Fruit fly (Drosophila melanogaster) whole organism, embryonic: ENCODE measurements around the gene msl-3.

Experiments
- Awh ChIP-seq: fragments of 200-800 bp; sonication (Bioruptor generic); IDR thresholded peaks from 2 replicates; pipeline ENCODE4, ENCODE4 v1.3.6; 2022; ENCODE audit warnings: missing biosample characterization, missing genetic modification characterization
- B-H2 ChIP-seq: fragments of 200-800 bp; sonication (Bioruptor generic); optimal IDR thresholded peaks from 2 replicates; lab custom pipeline; 2018; ENCODE audit warnings: missing biosample characterization, mild to moderate bottlenecking, missing genetic modification characterization
- Bteb2 ChIP-seq: fragments of 200-800 bp; sonication (Bioruptor generic); optimal IDR thresholded peaks from 2 replicates; lab custom pipeline; 2016; ENCODE audit warnings: missing biosample characterization, missing genetic modification characterization
- CG10209 ChIP-seq: fragments of 200-800 bp; sonication (Bioruptor generic); optimal IDR thresholded peaks from 3 replicates; lab custom pipeline; 2017; ENCODE audit warnings: missing biosample characterization, mild to moderate bottlenecking, missing genetic modification characterization, missing genetic modification reagents
- CG10959 ChIP-seq: fragments of 200-800 bp; sonication (Bioruptor generic); IDR thresholded peaks from 2 replicates; pipeline ENCODE4 v1.3.6; 2022; ENCODE audit warnings: missing biosample characterization, missing genetic modification characterization
- CG11560 ChIP-seq: fragments of 200-800 bp; sonication (Bioruptor generic); IDR thresholded peaks from 3 replicates; pipeline ENCODE4 v1.3.6; 2022; ENCODE audit warnings: missing biosample characterization, missing genetic modification characterization
- CG14667 ChIP-seq: fragments of 200-800 bp; sonication (Bioruptor generic); IDR thresholded peaks from 2 replicates; pipeline ENCODE4 v1.3.6; 2022; ENCODE audit warnings: missing biosample characterization, missing genetic modification characterization
- CG1529 ChIP-seq: fragments of 200-800 bp; sonication (Bioruptor generic); optimal IDR thresholded peaks from 3 replicates; lab custom pipeline; 2018; ENCODE audit warnings: missing biosample characterization, missing genetic modification characterization
- CG15514 ChIP-seq: fragments of 200-800 bp; sonication (Bioruptor generic); optimal IDR thresholded peaks from 3 replicates; lab custom pipeline; 2017; ENCODE audit warnings: missing biosample characterization, missing genetic modification characterization, mild to moderate bottlenecking, moderate library complexity, missing genetic modification reagents
- CG1602 ChIP-seq: fragments of 200-800 bp; sonication (Bioruptor generic); optimal IDR thresholded peaks from 3 replicates; lab custom pipeline; 2016; ENCODE audit warnings: missing biosample characterization, missing genetic modification characterization
- CG17328 ChIP-seq: fragments of 200-800 bp; sonication (Bioruptor generic); IDR thresholded peaks from 2 replicates; pipeline ENCODE4 v1.3.6; 2022; ENCODE audit warnings: missing biosample characterization, missing genetic modification characterization
- CG17912 ChIP-seq: fragments of 200-800 bp; sonication (Bioruptor generic); optimal IDR thresholded peaks from 2 replicates; lab custom pipeline; 2018; ENCODE audit warnings: missing biosample characterization, mild to moderate bottlenecking, missing genetic modification characterization
- CG18619 ChIP-seq: fragments of 200-800 bp; sonication (Bioruptor generic); optimal IDR thresholded peaks from 3 replicates; lab custom pipeline; 2017; ENCODE audit warnings: missing biosample characterization, mild to moderate bottlenecking, missing genetic modification characterization
- CG18764 ChIP-seq: fragments of 200-800 bp; sonication (Bioruptor generic); optimal IDR thresholded peaks from 3 replicates; lab custom pipeline; 2016; ENCODE audit warnings: missing biosample characterization, missing genetic modification characterization
- CG2116 ChIP-seq: fragments of 200-800 bp; sonication (Bioruptor generic); optimal IDR thresholded peaks from 3 replicates; lab custom pipeline; 2018; ENCODE audit warnings: missing biosample characterization, mild to moderate bottlenecking, missing genetic modification characterization
- CG2202 ChIP-seq: fragments of 200-800 bp; sonication (Bioruptor generic); optimal IDR thresholded peaks from 2 replicates; lab custom pipeline; 2018; ENCODE audit warnings: missing biosample characterization, mild to moderate bottlenecking, missing genetic modification characterization
- CG2678 ChIP-seq: fragments of 200-800 bp; sonication (Bioruptor generic); optimal IDR thresholded peaks from 3 replicates; lab custom pipeline; 2019; ENCODE audit warnings: missing biosample characterization, mild to moderate bottlenecking, missing genetic modification characterization, moderate library complexity
- CG31224 ChIP-seq: fragments of 200-800 bp; sonication (Bioruptor generic); IDR thresholded peaks from 2 replicates; pipeline ENCODE4 v1.3.6; 2022; ENCODE audit warnings: missing biosample characterization, missing genetic modification characterization
- CG3281 ChIP-seq: fragments of 200-800 bp; sonication (Bioruptor generic); optimal IDR thresholded peaks from 3 replicates; lab custom pipeline; 2017; ENCODE audit warnings: missing biosample characterization, mild to moderate bottlenecking, missing genetic modification characterization
- CG3995 ChIP-seq: fragments of 200-800 bp; sonication (Bioruptor generic); optimal IDR thresholded peaks from 3 replicates; lab custom pipeline; 2016; ENCODE audit warnings: missing biosample characterization, missing genetic modification characterization
- CG4424 ChIP-seq: fragments of 200-800 bp; sonication (Bioruptor generic); optimal IDR thresholded peaks from 3 replicates; lab custom pipeline; 2016; ENCODE audit warnings: missing biosample characterization, missing genetic modification characterization
- CG4854 ChIP-seq: fragments of 200-800 bp; sonication (Bioruptor generic); optimal IDR thresholded peaks from 2 replicates; lab custom pipeline; 2016; ENCODE audit warnings: missing biosample characterization, missing genetic modification characterization, inconsistent platforms
- CG5245 ChIP-seq: fragments of 200-800 bp; sonication (Bioruptor generic); optimal IDR thresholded peaks from 3 replicates; lab custom pipeline; 2016; ENCODE audit warnings: missing biosample characterization, missing genetic modification characterization
- CG7556 ChIP-seq: fragments of 200-800 bp; sonication (Bioruptor generic); optimal IDR thresholded peaks from 2 replicates; lab custom pipeline; 2017; ENCODE audit warnings: missing biosample characterization, mild to moderate bottlenecking, missing genetic modification characterization
- CG7839 ChIP-seq: fragments of 200-800 bp; sonication (Bioruptor generic); optimal IDR thresholded peaks from 3 replicates; lab custom pipeline; 2018; ENCODE audit warnings: missing biosample characterization, mild to moderate bottlenecking, missing genetic modification characterization, moderate library complexity
- CHES-1-like ChIP-seq: fragments of 200-800 bp; sonication (Bioruptor generic); optimal IDR thresholded peaks from 2 replicates; lab custom pipeline; 2016; ENCODE audit warnings: missing biosample characterization, missing genetic modification characterization
- Dbx ChIP-seq: fragments of 200-800 bp; sonication (Bioruptor generic); IDR thresholded peaks from 3 replicates; pipeline ENCODE4 v1.3.6; 2022; ENCODE audit warnings: missing biosample characterization, missing genetic modification characterization
- Dip3 ChIP-seq: fragments of 200-800 bp; sonication (Bioruptor generic); optimal IDR thresholded peaks from 3 replicates; lab custom pipeline; 2016; ENCODE audit warnings: missing biosample characterization, missing genetic modification characterization
- ERR ChIP-seq: fragments of 200-800 bp; sonication (Bioruptor generic); optimal IDR thresholded peaks from 2 replicates; lab custom pipeline; 2016; ENCODE audit warnings: missing biosample characterization, missing genetic modification characterization
- HLH54F ChIP-seq: fragments of 200-800 bp; sonication (Bioruptor generic); optimal IDR thresholded peaks from 3 replicates; lab custom pipeline; 2016; ENCODE audit warnings: missing biosample characterization, missing genetic modification characterization
- Hmr ChIP-seq: fragments of 200-800 bp; sonication (Bioruptor generic); optimal IDR thresholded peaks from 3 replicates; lab custom pipeline; 2017; ENCODE audit warnings: mild to moderate bottlenecking, missing biosample characterization, missing genetic modification reagents, missing genetic modification characterization
- Hr39 ChIP-seq: fragments of >200 bp; optimal IDR thresholded peaks from 2 replicates; lab custom pipeline; 2017
- Kr ChIP-seq: fragments of 200-800 bp; sonication (Bioruptor generic); optimal IDR thresholded peaks from 2 replicates; lab custom pipeline; 2017; ENCODE audit warnings: missing biosample characterization, mild to moderate bottlenecking, missing genetic modification characterization
- Mrtf ChIP-seq: fragments of 200-800 bp; sonication (Bioruptor generic); IDR thresholded peaks from 3 replicates; pipeline ENCODE4 v1.3.6; 2022; ENCODE audit warnings: missing biosample characterization, missing genetic modification characterization
- NC2α ChIP-seq: fragments of 200-800 bp; sonication (Bioruptor generic); optimal IDR thresholded peaks from 2 replicates; lab custom pipeline; 2016; ENCODE audit warnings: missing biosample characterization, missing genetic modification characterization
- Pdp1 ChIP-seq, 2 experiments: fragments of 200-800 bp; sonication (Bioruptor generic); optimal IDR thresholded peaks; 3 replicates each; lab custom pipeline; 2016; ENCODE audit warnings: missing biosample characterization in 2 of 2, missing genetic modification characterization in 2 of 2, mild to moderate bottlenecking in 1 of 2, moderate library complexity in 1 of 2
- Usf ChIP-seq: fragments of 200-800 bp; sonication (Bioruptor generic); optimal IDR thresholded peaks from 2 replicates; lab custom pipeline; 2017; ENCODE audit warnings: missing genotype, missing biosample characterization, missing genetic modification characterization
- ab ChIP-seq: fragments of 200-800 bp; sonication (Bioruptor generic); optimal IDR thresholded peaks from 2 replicates; lab custom pipeline; 2016; ENCODE audit warnings: missing biosample characterization, missing genetic modification characterization
- bbx ChIP-seq: fragments of 200-800 bp; sonication (Bioruptor generic); IDR thresholded peaks from 2 replicates; pipeline ENCODE4 v1.3.6; 2022; ENCODE audit warnings: missing biosample characterization, missing genetic modification characterization; ENCODE audit not compliant: partially characterized antibody
- cg ChIP-seq: fragments of 200-800 bp; sonication (Bioruptor generic); optimal IDR thresholded peaks from 3 replicates; lab custom pipeline; 2019; ENCODE audit warnings: missing biosample characterization, mild to moderate bottlenecking, missing genetic modification characterization, moderate library complexity
- dati ChIP-seq: fragments of 200-800 bp; sonication (Bioruptor generic); IDR thresholded peaks from 2 replicates; pipeline ENCODE4 v1.3.6; 2022; ENCODE audit warnings: missing biosample characterization, missing genetic modification characterization
- fd64A ChIP-seq: fragments of 200-800 bp; sonication (Bioruptor generic); optimal IDR thresholded peaks from 3 replicates; lab custom pipeline; 2018; ENCODE audit warnings: missing biosample characterization, mild to moderate bottlenecking, missing genetic modification characterization
- gsb-n ChIP-seq: fragments of 200-800 bp; sonication (Bioruptor generic); optimal IDR thresholded peaks from 3 replicates; lab custom pipeline; 2018; ENCODE audit warnings: missing biosample characterization, mild to moderate bottlenecking, missing genetic modification characterization
- klu ChIP-seq: fragments of 200-800 bp; sonication (Bioruptor generic); IDR thresholded peaks from 2 replicates; pipeline ENCODE4 v1.3.6; 2022; ENCODE audit warnings: missing biosample characterization, missing genetic modification characterization
- lmd ChIP-seq: fragments of 200-800 bp; sonication (Bioruptor generic); IDR thresholded peaks from 2 replicates; pipeline ENCODE4 v1.3.6; 2022; ENCODE audit warnings: missing biosample characterization, missing genetic modification characterization
- luna ChIP-seq: fragments of 200-800 bp; sonication (Bioruptor generic); optimal IDR thresholded peaks from 2 replicates; lab custom pipeline; 2016; ENCODE audit warnings: missing biosample characterization, missing genetic modification characterization
- run ChIP-seq: fragments of 200-800 bp; sonication (Bioruptor generic); optimal IDR thresholded peaks from 3 replicates; lab custom pipeline; 2018; ENCODE audit warnings: missing biosample characterization, mild to moderate bottlenecking, missing genetic modification characterization
- seq ChIP-seq: fragments of 200-800 bp; sonication (Bioruptor generic); IDR thresholded peaks from 2 replicates; pipeline ENCODE4 v1.3.6; 2022; ENCODE audit warnings: missing biosample characterization, missing genetic modification characterization
- sima ChIP-seq: fragments of 200-800 bp; sonication (Bioruptor generic); optimal IDR thresholded peaks from 2 replicates; lab custom pipeline; 2016; ENCODE audit warnings: missing biosample characterization, missing genetic modification characterization
- slp2 ChIP-seq: fragments of 200-800 bp; sonication (Bioruptor generic); optimal IDR thresholded peaks from 2 replicates; lab custom pipeline; 2016; ENCODE audit warnings: missing biosample characterization, missing genetic modification characterization
- sug ChIP-seq: fragments of 200-800 bp; optimal IDR thresholded peaks from 2 replicates; lab custom pipeline; 2019; ENCODE audit warnings: missing biosample characterization, mild to moderate bottlenecking, missing genetic modification characterization, moderate library complexity
- tio ChIP-seq: fragments of 200-800 bp; sonication (Bioruptor generic); optimal IDR thresholded peaks from 2 replicates; lab custom pipeline; 2017; ENCODE audit warnings: missing biosample characterization, missing genetic modification characterization, inconsistent platforms
- trem ChIP-seq: fragments of 200-800 bp; optimal IDR thresholded peaks from 3 replicates; lab custom pipeline; 2019; ENCODE audit warnings: missing biosample characterization, mild to moderate bottlenecking, missing genetic modification characterization, moderate library complexity

Gene msl-3

dm6 chr3L:7131447-7131983 is 6.2 kb upstream of the msl-3 start, which contains the start of gene Acbp2 (continued):
- TF ChIP-seq trem (tag; lab: Kevin White, UChicago): no peak
- no peak for TF ChIP-seq CG10209 (GFP tag; lab: Kevin White, UChicago)
- no peak for TF ChIP-seq Mrtf (GFP tag; lab: Robert Waterston, UW)
- no peak for TF ChIP-seq sima (GFP tag; lab: Kevin White, UChicago)
- TF ChIP-seq CG1529 (GFP tag; lab: Kevin White, UChicago): no peak
- TF ChIP-seq CG15514 (GFP tag; lab: Kevin White, UChicago): no peak
- TF ChIP-seq CG3995: no peak
- no peak for TF ChIP-seq seq (GFP tag; lab: Robert Waterston, UW)
- no peak for TF ChIP-seq klu
- no peak for TF ChIP-seq CG7556 (GFP tag; lab: Kevin White, UChicago)
- TF ChIP-seq CG1602 (GFP tag; lab: Kevin White, UChicago): no peak
- no peak for TF ChIP-seq Hr39
- no peak for TF ChIP-seq ab
- TF ChIP-seq Pdp1 (GFP tag; optimal IDR thresholded peaks at IDR 0.05; lab: Kevin White, UChicago): peak in 1 of 2 experiments; percentile 18
- TF ChIP-seq CG10959 (GFP tag; lab: Robert Waterston, UW): no peak
- no peak for TF ChIP-seq CG18619 (GFP tag; lab: Kevin White, UChicago)
- no peak for TF ChIP-seq lmd
- TF ChIP-seq CG3281 (GFP tag; lab: Kevin White, UChicago): no peak
- no peak for TF ChIP-seq CG31224 (GFP tag; lab: Robert Waterston, UW)
- TF ChIP-seq Dbx (GFP tag; lab: Robert Waterston, UW): no peak
- TF ChIP-seq CG5245: no peak
- TF ChIP-seq Bteb2 (GFP tag; lab: Kevin White, UChicago): no peak
- TF ChIP-seq run (tag; lab: Kevin White, UChicago): no peak
- TF ChIP-seq CG11560: no peak
- no peak for TF ChIP-seq cg
- no peak for TF ChIP-seq gsb-n (tag; lab: Kevin White, UChicago)
- no peak for TF ChIP-seq slp2 (GFP tag; lab: Kevin White, UChicago)
- TF ChIP-seq CG7839 (tag; lab: Kevin White, UChicago): no peak
- no peak for TF ChIP-seq Hmr (GFP tag; lab: Kevin White, UChicago)
- TF ChIP-seq CHES-1-like: no peak
- peak; percentile 3 for TF ChIP-seq CG2678 (tag; lab: Kevin White, UChicago)
- TF ChIP-seq fd64A (GFP tag; lab: Kevin White, UChicago): no peak
- no peak for TF ChIP-seq NC2α (GFP tag; lab: Kevin White, UChicago)
- no peak for TF ChIP-seq CG2116 (GFP tag; lab: Kevin White, UChicago)
- no peak for TF ChIP-seq Usf (GFP tag; lab: Kevin White, UChicago)
- TF ChIP-seq CG4854 (GFP tag; lab: Kevin White, UChicago): no peak
- no peak for TF ChIP-seq CG18764 (GFP tag; lab: Kevin White, UChicago)
- peak; percentile 20 for TF ChIP-seq B-H2 (GFP tag; lab: Kevin White, UChicago)
- peak; percentile 100 for TF ChIP-seq sug (tag; lab: Kevin White, UChicago)
- TF ChIP-seq Kr: no peak
- TF ChIP-seq ERR (GFP tag; lab: Kevin White, UChicago): no peak
- no peak for TF ChIP-seq CG4424 (GFP tag; lab: Kevin White, UChicago)
- TF ChIP-seq CG17912 (GFP tag; lab: Kevin White, UChicago): no peak
- TF ChIP-seq CG14667 (GFP tag; lab: Robert Waterston, UW): no peak
- no peak for TF ChIP-seq Dip3
- TF ChIP-seq Awh (GFP tag; lab: Robert Waterston, UW): no peak
- TF ChIP-seq CG2202: no peak
- no peak for TF ChIP-seq bbx (GFP tag; lab: Robert Waterston, UW)
- no peak for TF ChIP-seq luna (GFP tag; lab: Kevin White, UChicago)
- no peak for TF ChIP-seq dati (GFP tag; lab: Robert Waterston, UW)
- TF ChIP-seq tio (GFP tag; lab: Kevin White, UChicago): no peak
- no peak for TF ChIP-seq HLH54F (GFP tag; lab: Kevin White, UChicago)
- no peak for TF ChIP-seq CG17328 (GFP tag; lab: Robert Waterston, UW)
